Fruit fly (Drosophila melanogaster) whole organism, embryonic: ENCODE measurements around the gene CG13248.

Source experiments
- Aef1 ChIP-seq: fragments of 200-800 bp; sonication (Bioruptor generic); IDR thresholded peaks from 3 replicates; pipeline ENCODE4 v1.3.6; 2022; ENCODE audit warnings: missing biosample characterization, missing genetic modification characterization
- Antp ChIP-seq: fragments of 200-800 bp; sonication (Bioruptor generic); optimal IDR thresholded peaks from 3 replicates; lab custom pipeline; 2016; ENCODE audit warnings: missing biosample characterization, missing genetic modification characterization
- Asciz ChIP-seq: fragments of 200-800 bp; sonication (Bioruptor generic); optimal IDR thresholded peaks from 2 replicates; lab custom pipeline; 2017; ENCODE audit warnings: missing biosample characterization, mild to moderate bottlenecking, missing genetic modification characterization, missing genetic modification reagents
- Bdp1 ChIP-seq: fragments of 200-800 bp; sonication (Bioruptor generic); optimal IDR thresholded peaks from 3 replicates; lab custom pipeline; 2016; ENCODE audit warnings: missing biosample characterization, missing genetic modification characterization
- Bgb ChIP-seq: fragments of 200-800 bp; sonication (Bioruptor generic); IDR thresholded peaks from 2 replicates; pipeline ENCODE4 v1.3.6; 2022; ENCODE audit warnings: missing biosample characterization, missing genetic modification characterization; ENCODE audit not compliant: partially characterized antibody
- BtbVII ChIP-seq: fragments of 200-800 bp; sonication (Bioruptor generic); optimal IDR thresholded peaks from 3 replicates; lab custom pipeline; 2017; ENCODE audit warnings: missing biosample characterization, mild to moderate bottlenecking, missing genetic modification characterization
- CG10431 ChIP-seq: fragments of 200-800 bp; sonication (Bioruptor generic); optimal IDR thresholded peaks from 3 replicates; lab custom pipeline; 2018; ENCODE audit warnings: missing biosample characterization, mild to moderate bottlenecking, missing genetic modification characterization
- CG11398 ChIP-seq: fragments of 200-800 bp; sonication (Bioruptor generic); optimal IDR thresholded peaks from 2 replicates; lab custom pipeline; 2016; ENCODE audit warnings: missing biosample characterization, missing genetic modification characterization
- CG14965 ChIP-seq: fragments of 200-800 bp; sonication (Bioruptor generic); optimal IDR thresholded peaks from 2 replicates; lab custom pipeline; 2016; ENCODE audit warnings: missing biosample characterization, missing genetic modification characterization, borderline replicate concordance
- CG16863 ChIP-seq: fragments of 200-800 bp; sonication (Bioruptor generic); optimal IDR thresholded peaks from 3 replicates; lab custom pipeline; 2016; ENCODE audit warnings: missing biosample characterization, missing genetic modification characterization
- CG17829 ChIP-seq: fragments of 200-800 bp; optimal IDR thresholded peaks from 2 replicates; lab custom pipeline; 2019; ENCODE audit warnings: missing biosample characterization, mild to moderate bottlenecking, missing genetic modification characterization, moderate library complexity
- CG32772 ChIP-seq: fragments of 200-800 bp; sonication (Bioruptor generic); IDR thresholded peaks from 2 replicates; pipeline ENCODE4 v1.3.6; 2022; ENCODE audit warnings: missing biosample characterization, missing genetic modification characterization
- CG6654 ChIP-seq: fragments of 200-800 bp; sonication (Bioruptor generic); optimal IDR thresholded peaks from 2 replicates; lab custom pipeline; 2017; ENCODE audit warnings: missing biosample characterization, mild to moderate bottlenecking, missing genetic modification characterization
- CG6765 ChIP-seq: fragments of 200-800 bp; sonication (Bioruptor generic); optimal IDR thresholded peaks from 3 replicates; lab custom pipeline; 2017; ENCODE audit warnings: missing biosample characterization, mild to moderate bottlenecking, missing genetic modification characterization
- CG6813 ChIP-seq: fragments of 200-800 bp; sonication (Bioruptor generic); optimal IDR thresholded peaks from 2 replicates; lab custom pipeline; 2017; ENCODE audit warnings: missing biosample characterization, missing genetic modification characterization, mild to moderate bottlenecking, moderate library complexity, missing genetic modification reagents
- CG8388 ChIP-seq: fragments of 200-800 bp; sonication (Bioruptor generic); optimal IDR thresholded peaks from 2 replicates; lab custom pipeline; 2019; ENCODE audit warnings: missing biosample characterization, mild to moderate bottlenecking, missing genetic modification characterization, moderate library complexity
- CG8478 ChIP-seq: fragments of >200 bp; optimal IDR thresholded peaks from 2 replicates; lab custom pipeline; 2018
- CoRest ChIP-seq: fragments of 200-800 bp; sonication (Bioruptor generic); optimal IDR thresholded peaks from 3 replicates; lab custom pipeline; 2018; ENCODE audit warnings: missing biosample characterization, mild to moderate bottlenecking, missing genetic modification characterization, moderate library complexity
- GATAe ChIP-seq: fragments of 200-800 bp; sonication (Bioruptor generic); conservative IDR thresholded peaks from 2 replicates; pipeline ENCODE4 v1.3.6; 2022; ENCODE audit warnings: missing biosample characterization, missing genetic modification characterization
- HLH3B ChIP-seq: fragments of 200-800 bp; sonication (Bioruptor generic); IDR thresholded peaks from 2 replicates; pipeline ENCODE4 v1.3.6; 2022; ENCODE audit warnings: missing biosample characterization, missing genetic modification characterization
- HLH4C ChIP-seq: fragments of 200-800 bp; sonication (Bioruptor generic); IDR thresholded peaks from 3 replicates; pipeline ENCODE4 v1.3.6; 2022; ENCODE audit warnings: missing biosample characterization, missing genetic modification characterization; ENCODE audit not compliant: partially characterized antibody
- Lim3 ChIP-seq: fragments of 200-800 bp; sonication (Bioruptor generic); IDR thresholded peaks from 2 replicates; pipeline ENCODE4 v1.3.6; 2022; ENCODE audit warnings: missing biosample characterization, missing genetic modification characterization
- Myb ChIP-seq: fragments of 200-800 bp; sonication (Bioruptor generic); optimal IDR thresholded peaks from 2 replicates; lab custom pipeline; 2016; ENCODE audit warnings: missing biosample characterization, missing genetic modification characterization
- NfI ChIP-seq: fragments of 200-800 bp; sonication (Bioruptor generic); optimal IDR thresholded peaks from 3 replicates; lab custom pipeline; 2018; ENCODE audit warnings: missing biosample characterization, mild to moderate bottlenecking, missing genetic modification characterization, moderate library complexity
- Sox102F ChIP-seq: fragments of 200-800 bp; sonication (Bioruptor generic); optimal IDR thresholded peaks from 2 replicates; lab custom pipeline; 2018; ENCODE audit warnings: missing biosample characterization, mild to moderate bottlenecking, missing genetic modification characterization, moderate library complexity
- Xrp1 ChIP-seq: fragments of 200-800 bp; sonication (Bioruptor generic); IDR thresholded peaks from 2 replicates; pipeline ENCODE4 v1.3.6; 2022; ENCODE audit warnings: missing biosample characterization, missing genetic modification characterization
- ab ChIP-seq: fragments of 200-800 bp; sonication (Bioruptor generic); optimal IDR thresholded peaks from 2 replicates; lab custom pipeline; 2016; ENCODE audit warnings: missing biosample characterization, missing genetic modification characterization
- abd-A ChIP-seq: fragments of 200-800 bp; sonication (Bioruptor generic); optimal IDR thresholded peaks from 3 replicates; lab custom pipeline; 2019; ENCODE audit warnings: missing biosample characterization, mild to moderate bottlenecking, missing genetic modification characterization, moderate library complexity
- az2 ChIP-seq: fragments of 200-800 bp; sonication (Bioruptor generic); optimal IDR thresholded peaks from 3 replicates; lab custom pipeline; 2016; ENCODE audit warnings: missing biosample characterization, missing genetic modification characterization
- da ChIP-seq: fragments of 200-800 bp; sonication (Bioruptor generic); optimal IDR thresholded peaks from 2 replicates; lab custom pipeline; 2016; ENCODE audit warnings: missing biosample characterization, missing genetic modification characterization
- dmrt99B ChIP-seq: fragments of 200-800 bp; sonication (Bioruptor generic); optimal IDR thresholded peaks from 2 replicates; lab custom pipeline; 2018; ENCODE audit warnings: missing biosample characterization, mild to moderate bottlenecking, missing genetic modification characterization, moderate library complexity
- eyg ChIP-seq: fragments of 200-800 bp; sonication (Bioruptor generic); optimal IDR thresholded peaks from 3 replicates; lab custom pipeline; 2016; ENCODE audit warnings: missing biosample characterization, missing genetic modification characterization
- grn ChIP-seq: fragments of 200-800 bp; sonication (Bioruptor generic); optimal IDR thresholded peaks from 3 replicates; lab custom pipeline; 2017; ENCODE audit warnings: missing biosample characterization, missing genetic modification characterization
- ind ChIP-seq: fragments of 200-800 bp; sonication (Bioruptor generic); optimal IDR thresholded peaks from 3 replicates; lab custom pipeline; 2016; ENCODE audit warnings: missing biosample characterization, missing genetic modification characterization
- kah ChIP-seq: fragments of 200-800 bp; sonication (Bioruptor generic); optimal IDR thresholded peaks from 2 replicates; lab custom pipeline; 2018; ENCODE audit warnings: missing biosample characterization, mild to moderate bottlenecking, missing genetic modification characterization
- klu ChIP-seq: fragments of 200-800 bp; sonication (Bioruptor generic); IDR thresholded peaks from 2 replicates; pipeline ENCODE4 v1.3.6; 2022; ENCODE audit warnings: missing biosample characterization, missing genetic modification characterization
- kni ChIP-seq: fragments of 200-800 bp; sonication (Bioruptor generic); optimal IDR thresholded peaks from 3 replicates; lab custom pipeline; 2017; ENCODE audit warnings: mild to moderate bottlenecking, missing biosample characterization, missing genetic modification reagents, missing genetic modification characterization
- mld ChIP-seq: fragments of 200-800 bp; sonication (Bioruptor generic); IDR thresholded peaks from 3 replicates; pipeline ENCODE4 v1.3.6; 2022; ENCODE audit warnings: missing biosample characterization, missing genetic modification characterization; ENCODE audit not compliant: partially characterized antibody
- nerfin-2 ChIP-seq: fragments of 200-800 bp; sonication (Bioruptor generic); IDR thresholded peaks from 2 replicates; pipeline ENCODE4 v1.3.6; 2022; ENCODE audit warnings: missing biosample characterization, missing genetic modification characterization; ENCODE audit not compliant: partially characterized antibody
- org-1 ChIP-seq: fragments of 200-800 bp; sonication (Bioruptor generic); optimal IDR thresholded peaks from 2 replicates; lab custom pipeline; 2017; ENCODE audit warnings: missing biosample characterization, missing genetic modification characterization
- ranshi ChIP-seq: fragments of 200-800 bp; sonication (Bioruptor generic); IDR thresholded peaks from 2 replicates; pipeline ENCODE4 v1.3.6; 2022; ENCODE audit warnings: missing biosample characterization, missing genetic modification characterization
- rib ChIP-seq: fragments of 200-800 bp; sonication (Bioruptor generic); IDR thresholded peaks from 2 replicates; pipeline ENCODE4 v1.3.6; 2022; ENCODE audit warnings: missing biosample characterization, missing genetic modification characterization
- sc ChIP-seq, 3 experiments: fragments of >200 bp in 2 of 3; fragments of 200-800 bp in 1 of 3; sonication (Bioruptor generic) in 1 of 3; optimal IDR thresholded peaks; 2 replicates in 2 of 3; 3 replicates in 1 of 3; lab custom pipeline; 2017; ENCODE audit warnings: mild to moderate bottlenecking in 1 of 3, missing biosample characterization in 1 of 3, missing genetic modification characterization in 1 of 3, missing genetic modification reagents in 1 of 3
- shn ChIP-seq: fragments of 200-800 bp; sonication (Bioruptor generic); optimal IDR thresholded peaks from 3 replicates; lab custom pipeline; 2016; ENCODE audit warnings: missing biosample characterization, missing genetic modification characterization
- sisA ChIP-seq: fragments of 200-800 bp; sonication (Bioruptor generic); IDR thresholded peaks from 2 replicates; pipeline ENCODE4 v1.3.6; 2022; ENCODE audit warnings: missing biosample characterization, missing genetic modification characterization
- tap ChIP-seq: fragments of 200-800 bp; optimal IDR thresholded peaks from 3 replicates; lab custom pipeline; 2019; ENCODE audit warnings: missing biosample characterization, mild to moderate bottlenecking, missing genetic modification characterization, moderate library complexity

CG13248 gene

DNA sequence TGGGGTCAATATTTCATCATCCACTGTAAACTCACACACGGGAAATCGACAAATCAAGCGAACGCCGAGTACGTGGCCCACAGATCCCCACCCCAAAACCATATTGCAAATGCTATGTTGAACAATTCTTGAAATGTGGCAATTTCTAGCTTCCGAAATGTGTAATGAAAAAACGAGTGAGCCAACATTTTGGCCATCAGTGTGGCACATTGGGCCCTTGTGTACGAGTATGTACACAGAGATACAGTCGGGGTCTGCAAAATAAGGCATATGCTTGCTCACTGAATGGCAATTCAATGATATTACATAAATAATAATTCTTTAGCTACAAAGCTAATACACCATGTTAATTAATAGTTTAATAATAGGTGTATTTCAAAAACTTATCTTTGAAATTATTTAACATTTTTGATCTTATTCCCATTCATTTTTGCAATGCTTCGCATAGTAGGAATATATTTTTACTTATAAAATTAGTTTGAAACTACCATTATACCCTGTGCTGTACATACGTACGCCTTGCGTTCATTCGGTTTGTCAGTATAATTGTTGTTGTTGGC is 10.7 kb downstream of the CG13248 start (continued):
- TF ChIP-seq CG17829 (tag; lab: Kevin White, UChicago) (peak; percentile 87), CG8388 (GFP tag; lab: Kevin White, UChicago) (peak; percentile 82), HLH4C (GFP tag; lab: Robert Waterston, UW) (no peak), CG16863 (GFP tag; lab: Kevin White, UChicago) (peak; percentile 80), CG6813 (peak; percentile 69), Myb (GFP tag; lab: Kevin White, UChicago) (peak; percentile 61), org-1 (GFP tag; lab: Kevin White, UChicago) (peak; percentile 82), tap (tag; lab: Kevin White, UChicago) (peak; percentile 92), CG14965 (GFP tag; lab: Kevin White, UChicago) (peak; percentile 45), CG32772 (peak; percentile 66), ind (GFP tag; lab: Kevin White, UChicago) (peak; percentile 88), Bdp1 (GFP tag; lab: Kevin White, UChicago) (peak; percentile 68), ranshi (GFP tag; lab: Robert Waterston, UW) (peak; percentile 73), da (peak; percentile 56), Aef1 (peak; percentile 77), kni (GFP tag; lab: Kevin White, UChicago) (peak; percentile 37), sisA (GFP tag; lab: Robert Waterston, UW) (peak; percentile 85), kah (GFP tag; lab: Kevin White, UChicago) (peak; percentile 70), mld (no peak), Antp (GFP tag; lab: Kevin White, UChicago) (peak; percentile 77), rib (GFP tag; lab: Robert Waterston, UW) (peak; percentile 84)
- TF ChIP-seq, all 482 proteins: peak for 400

DNA sequence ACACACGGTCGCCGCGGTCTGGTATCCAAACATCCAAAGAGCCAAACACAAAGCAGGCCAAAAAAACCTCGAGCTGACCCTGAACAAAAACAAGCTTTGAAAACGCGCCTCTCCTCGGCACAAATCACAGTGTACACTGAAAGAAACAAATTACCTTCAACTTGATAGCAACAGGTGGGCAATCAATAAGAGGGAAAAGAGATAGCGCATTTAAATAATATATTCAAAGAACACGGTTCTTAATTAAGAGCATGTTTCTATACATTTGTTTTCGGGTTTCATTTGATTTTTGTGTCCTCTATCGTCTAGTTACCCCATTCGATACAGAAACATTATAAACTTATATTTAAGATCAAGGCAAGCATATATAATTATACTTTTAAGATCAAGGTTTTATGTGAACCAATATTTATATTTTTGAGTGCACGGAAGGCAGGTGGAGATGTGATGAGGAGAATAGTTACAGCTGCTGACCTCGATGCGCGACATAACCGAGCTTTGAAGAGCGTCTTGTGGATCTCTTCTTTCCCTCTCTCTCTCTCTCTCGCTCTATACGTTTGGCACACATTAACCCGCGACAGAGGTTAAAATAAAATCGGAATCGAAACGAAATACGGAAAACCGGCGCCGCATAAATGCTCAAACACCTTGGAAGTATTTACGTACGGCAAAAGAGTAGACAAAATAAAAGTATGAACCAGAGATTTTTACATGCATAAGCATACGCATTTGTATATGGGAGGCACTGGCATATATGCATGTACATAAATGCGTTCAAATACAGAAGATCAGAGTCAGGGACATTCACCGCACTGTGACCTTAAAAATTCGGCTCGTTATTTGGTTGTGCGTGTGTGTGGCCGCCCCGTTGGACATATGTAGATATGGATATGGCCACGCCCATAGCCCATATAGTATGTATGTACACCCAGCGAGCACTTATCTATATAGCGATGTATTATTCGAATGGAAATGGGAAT is 11.8 kb downstream of the CG13248 start:
- peak; percentile 91 for TF ChIP-seq Sox102F
- TF ChIP-seq dmrt99B (tag; lab: Kevin White, UChicago) = peak; percentile 93
- TF ChIP-seq CG8478 (lab: Kevin White, UChicago) = no peak
- 0 out of 2 replicates have a peak, but pooled peaks have one; percentile 15 for TF ChIP-seq Lim3
- TF ChIP-seq az2 (GFP tag; lab: Kevin White, UChicago) = peak; percentile 83
- TF ChIP-seq nerfin-2 (GFP tag; lab: Robert Waterston, UW) = no peak
- peak; percentile 47 for TF ChIP-seq CG6654
- peak; percentile 56 for TF ChIP-seq CG10431 (GFP tag; lab: Kevin White, UChicago)
- TF ChIP-seq ab (GFP tag; lab: Kevin White, UChicago) = peak; percentile 62
- TF ChIP-seq sc (optimal IDR thresholded peaks at IDR 0.05; lab: Kevin White, UChicago) = no peak
- peak; percentile 72 for TF ChIP-seq sc (GFP tag; optimal IDR thresholded peaks at IDR 0.05; lab: Kevin White, UChicago)
- peak; percentile 23 for TF ChIP-seq CG11398 (GFP tag; lab: Kevin White, UChicago)
- peak; percentile 87 for TF ChIP-seq BtbVII (GFP tag; lab: Kevin White, UChicago)
- peak; percentile 89 for TF ChIP-seq Asciz (GFP tag; lab: Kevin White, UChicago)
- peak; percentile 87 for TF ChIP-seq NfI (GFP tag; lab: Kevin White, UChicago)
- peak; percentile 65; the same call in 1 of the 2 replicates for TF ChIP-seq klu (GFP tag; lab: Robert Waterston, UW)
- peak; percentile 72 for TF ChIP-seq HLH3B (GFP tag; lab: Robert Waterston, UW)
- TF ChIP-seq CG17829 (tag; lab: Kevin White, UChicago) = peak; percentile 81
- peak; percentile 54 for TF ChIP-seq grn (GFP tag; lab: Kevin White, UChicago)
- TF ChIP-seq Bgb (GFP tag; lab: Robert Waterston, UW) = no peak; the same call in 1 of the 2 replicates
- peak; percentile 59 for TF ChIP-seq shn (GFP tag; lab: Kevin White, UChicago)
- TF ChIP-seq eyg (GFP tag; lab: Kevin White, UChicago) = peak; percentile 47
- peak; percentile 78 for TF ChIP-seq CG6765 (GFP tag; lab: Kevin White, UChicago)
- TF ChIP-seq CoRest (tag; lab: Kevin White, UChicago) = peak; percentile 93
- TF ChIP-seq abd-A (tag; lab: Kevin White, UChicago) = peak; percentile 87
- peak; percentile 61 for TF ChIP-seq Xrp1 (GFP tag; lab: Robert Waterston, UW)
- 0 out of 2 replicates have a peak, but pooled peaks have one; percentile 11 for TF ChIP-seq GATAe (GFP tag; lab: Robert Waterston, UW)
